Worm (Caenorhabditis elegans): Measurements from ENCODE around the gene pro-3.

Gene pro-3

DNA sequence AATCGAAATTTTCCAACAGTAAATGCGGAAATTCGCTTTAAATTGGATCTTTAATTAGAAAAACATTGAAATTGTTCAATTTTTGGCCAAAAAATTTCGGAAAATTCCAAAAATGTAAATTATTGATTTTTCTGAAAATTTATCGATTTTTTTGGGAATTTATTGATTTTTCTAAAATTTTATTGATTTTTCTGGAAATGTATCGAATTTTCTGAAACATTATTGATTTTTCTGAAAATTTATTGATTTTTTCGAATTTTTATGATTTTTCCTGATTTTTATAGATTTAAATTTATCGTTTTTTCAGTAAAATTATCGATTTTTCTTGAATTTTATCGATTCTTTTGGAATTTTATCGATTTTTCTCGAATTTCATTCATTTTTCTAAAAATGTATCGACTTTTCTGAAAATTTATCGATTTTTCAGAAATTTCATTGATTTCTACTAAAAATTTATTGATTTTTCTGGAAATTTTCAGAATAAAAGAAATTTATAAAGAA is 1.3 kb downstream of the pro-3 start:
- TF ChIP-seq nfya-1 (tag; optimal IDR thresholded peaks at IDR 0.05), result no peak
- peak; percentile 36 for TF ChIP-seq ceh-48 (tag; optimal IDR thresholded peaks at IDR 0.05)

ce11 chrV:19113639-19114038 is 4.6 kb downstream of the pro-3 start:
- TF ChIP-seq ceh-48 (tag; optimal IDR thresholded peaks at IDR 0.05), result peak; percentile 62

ce11 chrV:19112590-19112989 is 5.6 kb downstream of the pro-3 start:
- TF ChIP-seq ceh-48 (tag; optimal IDR thresholded peaks at IDR 0.05), result peak; percentile 70

- TF ChIP-seq ceh-48 (tag; optimal IDR thresholded peaks at IDR 0.05) (peak; percentile 6), unc-3 (GFP tag; conservative IDR thresholded peaks at IDR 0.05) (no peak), unc-3 (tag; optimal IDR thresholded peaks at IDR 0.05) (no peak)
Measured at ce11 chrV:19107065-19107464, 11.1 kb downstream of the pro-3 start.

DNA sequence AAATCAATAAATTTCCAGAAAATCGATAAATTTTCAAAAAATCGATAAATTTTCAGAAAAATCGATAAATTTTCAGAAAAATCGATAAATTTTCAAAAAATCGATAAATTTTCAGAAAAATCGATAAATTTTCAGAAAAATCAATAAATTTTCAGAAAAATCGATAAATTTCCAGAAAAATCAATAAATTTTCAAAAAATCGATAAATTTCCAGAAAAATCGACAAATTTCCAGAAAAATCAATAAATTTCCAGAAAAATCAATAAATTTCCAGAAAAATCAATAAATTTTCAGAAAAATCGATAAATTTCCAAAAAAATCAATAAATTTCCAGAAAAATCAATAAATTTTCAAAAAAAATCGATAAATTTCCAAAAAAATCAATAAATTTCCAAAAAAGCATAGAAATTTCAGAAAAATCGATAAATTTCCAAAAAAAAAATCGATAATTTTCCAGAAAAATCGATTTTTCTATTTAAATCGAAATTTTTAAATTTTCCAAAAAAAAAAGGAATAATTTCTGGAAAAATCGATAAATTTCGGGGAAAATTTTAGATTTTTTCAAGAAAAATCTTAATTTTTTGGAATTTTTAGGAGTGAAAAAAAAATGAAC is 16.5 kb downstream of the pro-3 start, which contains the start of gene zhp-4:
Gene zhp-4 (minus strand): TSS at position 198 of the 613 bp plus-strand sequence.
- TF ChIP-seq ceh-48 (tag; optimal IDR thresholded peaks at IDR 0.05), result peak; percentile 90

DNA sequence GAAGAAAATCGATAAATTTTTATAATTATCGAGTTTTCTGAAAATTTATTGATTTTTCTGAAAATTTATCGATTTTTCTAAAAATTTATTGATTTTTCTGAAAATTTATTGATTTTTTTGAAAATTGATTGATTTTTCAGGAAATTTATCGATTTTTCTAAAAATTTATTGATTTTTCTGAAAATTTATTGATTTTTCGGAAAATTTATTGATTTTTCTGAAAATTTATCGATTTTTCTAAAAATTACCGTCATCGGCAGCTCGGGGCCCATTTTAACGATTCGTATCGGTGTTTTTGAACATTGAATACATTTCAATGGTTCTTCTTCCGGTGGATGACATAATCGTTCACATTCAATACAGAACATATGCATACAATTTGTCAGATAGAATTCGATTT is 17.5 kb downstream of the pro-3 start:
- peak; percentile 8 for TF ChIP-seq ceh-48 (tag; optimal IDR thresholded peaks at IDR 0.05)

DNA sequence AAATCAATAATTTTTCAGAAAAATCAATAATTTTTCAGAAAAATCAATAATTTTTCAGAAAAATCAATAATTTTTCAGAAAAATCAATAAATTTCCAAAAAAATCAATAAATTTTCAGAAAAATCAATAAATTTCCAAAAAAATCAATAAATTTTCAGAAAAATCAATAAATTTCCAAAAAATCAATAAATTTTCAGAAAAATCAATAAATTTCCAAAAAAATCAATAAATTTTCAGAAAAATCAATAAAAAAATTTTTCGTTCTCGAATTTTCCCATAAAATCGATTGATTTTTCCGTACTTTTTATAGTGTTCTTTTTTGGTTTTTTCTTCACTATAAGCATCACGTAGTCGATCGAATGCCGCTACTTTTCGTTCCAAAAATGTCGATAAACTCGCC is 18.1 kb downstream of the pro-3 start:
- peak; percentile 43 for TF ChIP-seq ceh-48 (tag; optimal IDR thresholded peaks at IDR 0.05)

ce11 chrV:19099504-19099903 is 18.7 kb downstream of the pro-3 start:
- peak; percentile 59 for TF ChIP-seq ceh-48 (tag; optimal IDR thresholded peaks at IDR 0.05)
- no peak for TF ChIP-seq nhr-232 (tag; optimal IDR thresholded peaks at IDR 0.05)

DNA sequence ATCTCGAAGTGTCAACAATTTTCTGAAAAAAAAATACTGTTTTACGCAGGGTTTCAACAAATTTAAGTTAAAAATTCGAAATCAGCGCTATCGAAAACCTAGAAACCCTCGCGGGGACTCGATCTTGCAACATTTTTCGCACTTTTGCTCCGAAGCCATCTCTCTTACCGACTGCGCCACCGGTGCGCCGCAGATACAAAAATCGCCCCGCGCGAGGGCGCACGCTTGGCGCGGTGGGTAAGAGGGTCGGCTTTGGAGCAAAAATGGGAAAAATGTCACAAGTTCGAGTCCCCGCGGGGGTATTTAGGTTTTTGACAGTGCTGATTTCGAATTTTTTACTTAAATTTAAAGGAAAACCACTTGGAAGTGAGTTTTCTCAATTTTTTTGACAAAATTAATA is 27.3 kb downstream of the pro-3 start:
- no peak for TF ChIP-seq unc-86 (tag; optimal IDR thresholded peaks at IDR 0.05)
- TF ChIP-seq T23F11.4 (GFP tag; optimal IDR thresholded peaks at IDR 0.05), result no peak

DNA sequence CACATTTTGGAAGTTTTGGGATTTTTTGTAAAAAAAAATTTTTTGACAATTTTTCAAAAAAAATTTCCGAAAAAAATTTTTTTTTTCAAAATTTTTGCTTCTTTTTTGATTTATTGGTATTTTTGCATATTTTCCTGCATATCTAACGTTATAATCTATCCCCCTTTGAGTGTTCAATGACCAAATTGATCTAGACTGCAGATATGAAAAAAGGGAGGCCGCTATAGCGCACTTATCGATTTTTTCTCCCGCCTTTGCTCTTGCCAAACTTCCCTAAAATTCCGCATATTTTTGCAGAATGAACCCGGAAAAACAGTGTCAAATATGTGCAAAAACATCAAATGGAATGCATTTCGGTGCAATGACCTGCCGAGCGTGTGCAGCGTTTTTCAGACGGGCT is 30.8 kb downstream of the pro-3 start, which contains the start of gene nhr-145:
Gene nhr-145 (plus strand): TSS at position 298 of the 400 bp plus-strand sequence.
- TF ChIP-seq ttx-3 (tag; optimal IDR thresholded peaks at IDR 0.05) (no peak), ceh-48 (tag; optimal IDR thresholded peaks at IDR 0.05) (peak; percentile 39)

DNA sequence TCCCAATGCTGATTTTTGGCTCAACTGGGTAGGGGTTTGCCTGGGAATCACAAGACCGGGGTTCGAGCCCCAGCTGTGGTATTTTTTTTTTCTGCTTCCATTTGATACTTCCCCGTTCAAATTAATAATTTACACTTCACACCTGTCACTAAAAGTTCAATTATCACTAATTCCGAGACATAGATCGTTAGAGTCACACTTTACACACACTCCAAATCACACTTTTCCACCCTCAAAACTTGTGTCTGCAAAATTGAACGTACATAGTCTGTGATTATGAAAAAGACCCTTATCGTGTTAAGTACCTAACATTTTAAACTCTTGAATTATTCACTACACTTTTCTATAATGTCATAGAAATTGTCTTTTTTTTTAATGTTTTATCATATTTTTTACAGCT is 34.4 kb downstream of the pro-3 start:
- TF ChIP-seq ceh-34 (tag; optimal IDR thresholded peaks at IDR 0.05), result no peak
- TF ChIP-seq hlh-6 (tag; optimal IDR thresholded peaks at IDR 0.05), result no peak
- no peak for TF ChIP-seq ceh-9 (tag; optimal IDR thresholded peaks at IDR 0.05)
- no peak for TF ChIP-seq pag-3 (tag; optimal IDR thresholded peaks at IDR 0.05; ENCODE audit: borderline replicate concordance)
- TF ChIP-seq ceh-14 (tag; optimal IDR thresholded peaks at IDR 0.05), result no peak
- TF ChIP-seq hlh-13 (GFP tag; optimal IDR thresholded peaks at IDR 0.05), result no peak
- TF ChIP-seq T23F11.4 (GFP tag; optimal IDR thresholded peaks at IDR 0.05), result no peak
- TF ChIP-seq C38D4.7 (GFP tag; optimal IDR thresholded peaks at IDR 0.05), result no peak
- TF ChIP-seq ceh-45 (GFP tag; IDR thresholded peaks at IDR 0.05), result no peak
- no peak for TF ChIP-seq ceh-48 (tag; optimal IDR thresholded peaks at IDR 0.05)
- no peak for TF ChIP-seq ref-2 (tag; optimal IDR thresholded peaks at IDR 0.05)
- TF ChIP-seq K09A11.1 (tag; optimal IDR thresholded peaks at IDR 0.05; ENCODE audit: insufficient read depth), result no peak
- no peak for TF ChIP-seq ets-4 (tag; optimal IDR thresholded peaks at IDR 0.05)
- no peak for TF ChIP-seq ceh-31 (tag; optimal IDR thresholded peaks at IDR 0.05)
- TF ChIP-seq ztf-16 (tag; optimal IDR thresholded peaks at IDR 0.05), result no peak
- no peak for TF ChIP-seq gmeb-2 (tag; optimal IDR thresholded peaks at IDR 0.05)
